Worm (Caenorhabditis elegans) whole organism, L1 larva: Measurements from ENCODE around the gene irld-55.

ENCODE experiments used
- C04F5.9 ChIP-seq: sonication (generic microtip); optimal IDR thresholded peaks from 2 replicates; lab custom pipeline; 2016; ENCODE audit warnings: missing genetic modification characterization, missing compliant biosample characterization
- F16B12.6 ChIP-seq: fragments of 150-350 bp; optimal IDR thresholded peaks from 2 replicates; lab custom pipeline; 2014; ENCODE audit warnings: missing biosample characterization, missing genetic modification characterization
- aha-1 ChIP-seq: fragments of 150-350 bp; optimal IDR thresholded peaks from 2 replicates; lab custom pipeline; 2014; ENCODE audit warnings: missing biosample characterization, missing genetic modification characterization
- aly-2 ChIP-seq: fragments of 150-350 bp; optimal IDR thresholded peaks from 2 replicates; lab custom pipeline; 2014; ENCODE audit warnings: missing biosample characterization, missing genetic modification characterization
- ceh-8 ChIP-seq: fragments of 200-800 bp; sonication (Bioruptor generic); optimal IDR thresholded peaks from 2 replicates; lab custom pipeline; 2018; ENCODE audit warnings: mild to moderate bottlenecking, missing genetic modification characterization, moderate library complexity, missing compliant biosample characterization
- ceh-82 ChIP-seq, 3 experiments: fragments of 150-350 bp in 1 of 3; sonication (generic microtip) in 2 of 3; optimal IDR thresholded peaks; 2 replicates each; lab custom pipeline; 2014 to 2017; ENCODE audit warnings: missing biosample characterization in 3 of 3, missing genetic modification characterization in 3 of 3
- ceh-88 ChIP-seq: fragments of 200-800 bp; sonication (Bioruptor generic); IDR thresholded peaks from 2 replicates; pipeline ENCODE4 v1.3.6; 2022; ENCODE audit warnings: missing genetic modification characterization, missing compliant biosample characterization
- ceh-90 ChIP-seq: sonication (generic microtip); optimal IDR thresholded peaks from 2 replicates; lab custom pipeline; 2016; ENCODE audit warnings: missing genetic modification characterization, missing compliant biosample characterization
- dpl-1 ChIP-seq, 3 experiments: fragments of 150-350 bp in 2 of 3; sonication (generic microtip) in 1 of 3; optimal IDR thresholded peaks; 2 replicates each; lab custom pipeline; 2014 to 2017; ENCODE audit warnings: missing biosample characterization in 3 of 3, missing genetic modification characterization in 3 of 3, missing genetic modification reagents in 3 of 3
- efl-1 ChIP-seq, 4 experiments: fragments of 150-350 bp; optimal IDR thresholded peaks in 3 of 4; peaks in 1 of 4; 1 replicate in 1 of 4; 2 replicates in 3 of 4; lab custom pipeline; 2014; ENCODE audit warnings: missing biosample characterization in 2 of 4, missing genetic modification characterization in 2 of 4, missing genetic modification reagents in 2 of 4
- egl-27 ChIP-seq, 2 experiments: fragments of 150-350 bp in 1 of 2; sonication (generic microtip); optimal IDR thresholded peaks; 3 replicates each; lab custom pipeline; 2017 to 2018; ENCODE audit warnings: missing biosample characterization in 2 of 2, missing genetic modification characterization in 2 of 2, missing genetic modification reagents in 2 of 2
- elt-2 ChIP-seq: sonication (generic microtip); optimal IDR thresholded peaks from 2 replicates; lab custom pipeline; 2016; ENCODE audit warnings: missing genetic modification characterization, mild to moderate bottlenecking, inconsistent platforms, missing compliant biosample characterization, missing genetic modification reagents
- elt-3 ChIP-seq, 6 experiments: fragments of 150-350 bp in 1 of 6; sonication (generic microtip); optimal IDR thresholded peaks; 2 replicates each; lab custom pipeline; 2017 to 2018; ENCODE audit warnings: missing biosample characterization in 6 of 6, missing genetic modification characterization in 6 of 6, inconsistent platforms in 1 of 6
- fkh-8 ChIP-seq: sonication (generic microtip); optimal IDR thresholded peaks from 2 replicates; lab custom pipeline; 2016; ENCODE audit warnings: mild to moderate bottlenecking, missing genetic modification characterization, missing compliant biosample characterization
- fos-1 ChIP-seq: fragments of 150-350 bp; optimal IDR thresholded peaks from 2 replicates; lab custom pipeline; 2014; ENCODE audit warnings: missing biosample characterization, missing genetic modification characterization
- hlh-4 ChIP-seq: sonication (generic microtip); optimal IDR thresholded peaks from 2 replicates; lab custom pipeline; 2016; ENCODE audit warnings: mild to moderate bottlenecking, missing genetic modification characterization, missing compliant biosample characterization
- hpl-2 ChIP-seq: fragments of 150-350 bp; optimal IDR thresholded peaks from 2 replicates; lab custom pipeline; 2014; ENCODE audit warnings: missing biosample characterization, missing genetic modification reagents, missing genetic modification characterization
- isw-1 ChIP-seq: fragments of 200-800 bp; sonication (Bioruptor generic); IDR thresholded peaks from 2 replicates; pipeline ENCODE4 v1.3.6; 2022; ENCODE audit warnings: missing genetic modification characterization, missing compliant biosample characterization
- jun-1 ChIP-seq: fragments of 150-350 bp; optimal IDR thresholded peaks from 2 replicates; lab custom pipeline; 2014; ENCODE audit warnings: missing biosample characterization, missing genetic modification reagents, missing genetic modification characterization
- lin-13 ChIP-seq: fragments of 150-350 bp; optimal IDR thresholded peaks from 2 replicates; lab custom pipeline; 2014; ENCODE audit warnings: missing biosample characterization, missing genetic modification reagents, missing genetic modification characterization
- lin-14 ChIP-seq: fragments of 200-800 bp; sonication (Bioruptor generic); optimal IDR thresholded peaks from 2 replicates; lab custom pipeline; 2018; ENCODE audit warnings: mild to moderate bottlenecking, missing genetic modification characterization, moderate library complexity, missing compliant biosample characterization
- lin-15B ChIP-seq: fragments of 150-350 bp; sonication (generic microtip); optimal IDR thresholded peaks from 3 replicates; lab custom pipeline; 2014; ENCODE audit warnings: missing biosample characterization, missing genetic modification characterization
- lin-35 ChIP-seq, 2 experiments: fragments of 150-350 bp; optimal IDR thresholded peaks; 2 replicates each; lab custom pipeline; 2014; ENCODE audit warnings: missing biosample characterization in 2 of 2, missing genetic modification characterization in 2 of 2, missing genetic modification reagents in 2 of 2
- lin-39 ChIP-seq: fragments of 150-350 bp; optimal IDR thresholded peaks from 2 replicates; lab custom pipeline; 2014; ENCODE audit warnings: missing biosample characterization, missing genetic modification reagents, missing genetic modification characterization
- lsy-2 ChIP-seq, 2 experiments: fragments of 150-350 bp; optimal IDR thresholded peaks; 2 replicates each; lab custom pipeline; 2014; ENCODE audit warnings: missing biosample characterization in 2 of 2, missing genetic modification characterization in 2 of 2
- mdl-1 ChIP-seq, 2 experiments: fragments of 150-350 bp; optimal IDR thresholded peaks; 2 replicates each; lab custom pipeline; 2014 to 2017; ENCODE audit warnings: missing biosample characterization in 2 of 2, missing genetic modification characterization in 2 of 2, inconsistent platforms in 1 of 2
- nhr-12 ChIP-seq: sonication (generic microtip); optimal IDR thresholded peaks from 2 replicates; lab custom pipeline; 2017; ENCODE audit warnings: missing biosample characterization, missing genetic modification characterization
- nhr-237 ChIP-seq: fragments of 150-350 bp; optimal IDR thresholded peaks from 2 replicates; lab custom pipeline; 2014; ENCODE audit warnings: missing biosample characterization, missing genetic modification characterization
- nhr-71 ChIP-seq: sonication (generic microtip); optimal IDR thresholded peaks from 2 replicates; lab custom pipeline; 2016; ENCODE audit warnings: mild to moderate bottlenecking, missing genetic modification characterization, moderate library complexity, missing compliant biosample characterization
- nhr-77 ChIP-seq: fragments of 150-350 bp; optimal IDR thresholded peaks from 2 replicates; lab custom pipeline; 2014; ENCODE audit warnings: missing biosample characterization, missing genetic modification characterization
- nhr-84 ChIP-seq: sonication (generic microtip); optimal IDR thresholded peaks from 2 replicates; lab custom pipeline; 2017; ENCODE audit warnings: missing biosample characterization, missing genetic modification characterization
- nhr-90 ChIP-seq: sonication (generic microtip); optimal IDR thresholded peaks from 2 replicates; lab custom pipeline; 2016; ENCODE audit warnings: mild to moderate bottlenecking, missing genetic modification characterization, missing compliant biosample characterization; ENCODE audit not compliant: poor library complexity
- pax-3 ChIP-seq: fragments of 200-800 bp; sonication (Bioruptor generic); optimal IDR thresholded peaks from 2 replicates; lab custom pipeline; 2018; ENCODE audit warnings: mild to moderate bottlenecking, missing genetic modification characterization, moderate library complexity, missing compliant biosample characterization
- rnt-1 ChIP-seq: sonication (generic microtip); optimal IDR thresholded peaks from 2 replicates; lab custom pipeline; 2016; ENCODE audit warnings: mild to moderate bottlenecking, missing genetic modification characterization, moderate library complexity, missing compliant biosample characterization
- sptf-1 ChIP-seq: fragments of 150-350 bp; optimal IDR thresholded peaks from 2 replicates; lab custom pipeline; 2014; ENCODE audit warnings: missing biosample characterization, missing genetic modification characterization
- sup-37 ChIP-seq: fragments of 200-800 bp; sonication (Bioruptor generic); optimal IDR thresholded peaks from 2 replicates; lab custom pipeline; 2018; ENCODE audit warnings: mild to moderate bottlenecking, missing genetic modification characterization, missing compliant biosample characterization
- tlp-1 ChIP-seq: fragments of 150-350 bp; optimal IDR thresholded peaks from 2 replicates; lab custom pipeline; 2014; ENCODE audit warnings: missing biosample characterization, missing genetic modification characterization
- unc-130 ChIP-seq: fragments of 150-350 bp; optimal IDR thresholded peaks from 2 replicates; lab custom pipeline; 2017; ENCODE audit warnings: missing biosample characterization, missing genetic modification characterization, inconsistent platforms
- unc-86 ChIP-seq: sonication (generic microtip); optimal IDR thresholded peaks from 2 replicates; lab custom pipeline; 2016; ENCODE audit warnings: missing genetic modification characterization, missing compliant biosample characterization
- unc-98 ChIP-seq: fragments of 200-800 bp; sonication (Bioruptor generic); IDR thresholded peaks from 2 replicates; pipeline ENCODE4 v1.3.6; 2022; ENCODE audit warnings: missing genetic modification characterization, missing compliant biosample characterization
- xbp-1 ChIP-seq: sonication (generic microtip); optimal IDR thresholded peaks from 2 replicates; lab custom pipeline; 2016; ENCODE audit warnings: missing genetic modification characterization, missing compliant biosample characterization
- zag-1 ChIP-seq: fragments of 150-350 bp; optimal IDR thresholded peaks from 2 replicates; lab custom pipeline; 2014; ENCODE audit warnings: missing biosample characterization, missing genetic modification characterization
- zip-4 ChIP-seq: fragments of 200-800 bp; sonication (Bioruptor generic); optimal IDR thresholded peaks from 2 replicates; lab custom pipeline; 2018; ENCODE audit warnings: mild to moderate bottlenecking, missing genetic modification characterization, moderate library complexity, missing compliant biosample characterization
- ztf-4 ChIP-seq: fragments of 150-350 bp; optimal IDR thresholded peaks from 2 replicates; lab custom pipeline; 2014; ENCODE audit warnings: missing biosample characterization, missing genetic modification characterization

The irld-55 gene

DNA sequence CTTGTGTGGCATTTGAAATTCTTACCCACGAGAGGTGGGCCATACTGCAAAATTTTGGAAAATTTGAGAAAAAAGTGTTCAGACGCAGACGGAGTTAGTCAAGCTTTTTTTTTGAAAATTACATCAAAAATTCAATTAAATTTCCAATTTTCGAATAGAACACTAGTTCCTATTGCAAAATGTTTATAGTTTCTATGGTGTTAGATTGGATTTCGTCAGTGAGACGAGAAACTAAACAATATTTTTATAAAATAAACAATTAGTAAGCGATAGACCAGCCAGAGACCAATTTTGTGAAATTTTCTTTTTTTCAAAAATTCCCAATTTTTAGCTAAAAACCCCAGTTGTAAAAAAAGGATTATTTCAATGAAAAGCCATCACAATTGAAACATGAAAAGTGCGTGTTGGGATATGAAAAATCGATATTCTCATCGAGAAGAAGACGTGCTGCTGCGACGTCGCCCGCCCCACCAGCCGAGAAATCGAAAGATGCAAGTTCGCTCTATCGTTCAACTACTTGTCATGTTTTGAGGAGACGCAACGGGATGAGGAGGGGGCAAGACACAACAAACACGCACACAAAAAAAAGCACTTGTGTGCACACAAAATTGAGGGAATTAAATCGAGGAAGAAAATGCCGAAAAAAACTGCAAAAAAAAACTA is 40.1 kb upstream of the irld-55 start, which contains the start of gene dnbp-1 (continued):
- TF ChIP-seq tlp-1 (tag; lab: Kevin White, UChicago) (no peak), hpl-2 (GFP tag; lab: Kevin White, UChicago) (no peak), sup-37 (GFP tag; lab: Kevin White, UChicago) (no peak), aly-2 (tag; lab: Kevin White, UChicago) (no peak), lin-35 (GFP tag; optimal IDR thresholded peaks at IDR 0.05; lab: Kevin White, UChicago) (peak; percentile 66 to 71), nhr-12 (no peak), nhr-84 (tag; lab: Kevin White, UChicago) (no peak), nhr-237 (tag; lab: Kevin White, UChicago) (no peak), unc-98 (GFP tag; lab: Robert Waterston, UW) (no peak), sptf-1 (tag; lab: Kevin White, UChicago) (no peak), nhr-71 (tag; lab: Kevin White, UChicago) (peak; percentile 79), mdl-1 (tag; optimal IDR thresholded peaks at IDR 0.05; lab: Kevin White, UChicago) (peak in 1 of 2 experiments; percentile 51), C04F5.9 (tag; lab: Kevin White, UChicago) (no peak), hlh-4 (tag; lab: Kevin White, UChicago) (no peak), dpl-1 (GFP tag; optimal IDR thresholded peaks at IDR 0.05; lab: Kevin White, UChicago) (peak; percentile 37 to 75 (median 41)), lin-13 (GFP tag; lab: Kevin White, UChicago) (no peak), unc-130 (tag; lab: Kevin White, UChicago) (peak; percentile 53), unc-86 (peak; percentile 34), lin-15B (peak; percentile 77), fkh-8 (peak; percentile 88), lsy-2 (tag; optimal IDR thresholded peaks at IDR 0.05; lab: Kevin White, UChicago) (peak; percentile 50 to 74), zag-1 (tag; lab: Kevin White, UChicago) (no peak), jun-1 (tag; lab: Kevin White, UChicago) (peak; percentile 30), lin-39 (tag; lab: Kevin White, UChicago) (no peak), xbp-1 (tag; lab: Kevin White, UChicago) (peak; percentile 66), fos-1 (tag; lab: Kevin White, UChicago) (peak; percentile 20), ceh-8 (no peak), elt-2 (tag; lab: Kevin White, UChicago) (no peak), elt-3 (tag; optimal IDR thresholded peaks at IDR 0.05; lab: Kevin White, UChicago) (no peak), egl-27 (tag; optimal IDR thresholded peaks at IDR 0.05; lab: Kevin White, UChicago) (no peak), rnt-1 (tag; lab: Kevin White, UChicago) (no peak), ztf-4 (no peak), zip-4 (GFP tag; lab: Kevin White, UChicago) (no peak), F16B12.6 (tag; lab: Kevin White, UChicago) (peak; percentile 51), ceh-90 (tag; lab: Kevin White, UChicago) (no peak), ceh-88 (GFP tag; lab: Robert Waterston, UW) (no peak), isw-1 (GFP tag; lab: Robert Waterston, UW) (peak; percentile 41), ceh-82 (tag; optimal IDR thresholded peaks at IDR 0.05; lab: Kevin White, UChicago) (peak; percentile 13 to 90 (median 16)), aha-1 (no peak), nhr-77 (tag; lab: Kevin White, UChicago) (peak; percentile 42), nhr-90 (tag; lab: Kevin White, UChicago) (peak; percentile 22), efl-1 (optimal IDR thresholded peaks at IDR 0.05; lab: Kevin White, UChicago) (peak; percentile 66 to 72), efl-1 (GFP tag; optimal IDR thresholded peaks at IDR 0.05 in 1 of 2; lab: Kevin White, UChicago) (peak; percentile 59 to 60), lin-14 (GFP tag; lab: Kevin White, UChicago) (peak; percentile 91), pax-3 (no peak)
